Worm (Caenorhabditis elegans) whole organism, L2 larva: ENCODE measurements around the gene his-73.

Experiments
- egl-27 ChIP-seq: sonication (generic microtip); optimal IDR thresholded peaks from 3 replicates; lab custom pipeline; 2017; ENCODE audit warnings: missing biosample characterization, missing genetic modification reagents, missing genetic modification characterization
- mab-5 ChIP-seq: fragments of 150-350 bp; optimal IDR thresholded peaks from 2 replicates; lab custom pipeline; 2014; ENCODE audit warnings: missing biosample characterization, missing genetic modification characterization

DNA sequence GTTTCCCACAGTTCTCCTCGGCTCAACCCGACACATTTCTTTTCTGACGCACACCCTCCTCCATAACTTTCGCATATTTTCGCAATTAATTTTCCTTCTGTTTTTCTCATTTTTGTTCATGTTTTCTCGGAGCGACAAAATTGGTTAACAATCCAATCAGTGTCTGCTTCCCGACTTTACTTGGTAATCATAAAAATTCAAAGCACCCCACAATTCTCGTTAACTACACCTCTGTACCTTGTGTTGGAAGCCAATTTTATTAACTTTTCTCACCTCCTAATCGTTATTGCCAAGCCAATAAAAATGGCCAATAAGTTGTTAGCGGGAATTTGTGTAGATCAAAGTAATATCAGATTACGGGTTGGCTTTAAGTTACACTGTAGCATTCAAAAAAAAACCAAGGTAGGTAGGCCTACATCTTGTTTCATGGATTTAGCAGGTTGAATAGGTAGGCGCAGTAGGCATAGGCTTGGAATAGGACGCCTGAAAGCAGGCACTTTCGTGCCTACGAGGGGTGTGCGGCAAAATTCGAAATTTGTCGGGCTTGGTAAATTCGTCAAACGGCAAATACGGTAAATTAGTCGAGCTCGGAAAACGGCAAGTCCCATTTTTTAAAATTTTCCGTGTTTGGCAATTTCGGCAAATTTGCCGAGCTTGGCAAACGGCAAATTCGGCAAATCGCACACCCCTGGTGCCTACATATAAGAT is 47.1 kb downstream of the his-73 start:
- TF ChIP-seq mab-5 (tag; lab: Kevin White, UChicago) (no peak), egl-27 (no peak)
